Fruit fly (Drosophila melanogaster): ENCODE results near the gene Culd.
A peak's percentile ranks its signal among the peaks of the same experiment; 100 is the strongest.

Culd gene

dm6 chr3L:8308891-8309352, 47.2 kb downstream of the Culd start, which contains the start of gene BI-1 (continued):
- TF ChIP-seq da (GFP tag; optimal IDR thresholded peaks at IDR 0.05) (no peak), gem (tag; optimal IDR thresholded peaks at IDR 0.05) (peak; percentile 75), CG33213 (GFP tag; optimal IDR thresholded peaks at IDR 0.05) (no peak), Vsx1 (GFP tag; optimal IDR thresholded peaks at IDR 0.05) (no peak), CG30403 (GFP tag; optimal IDR thresholded peaks at IDR 0.05) (peak; percentile 88), CG34224 (GFP tag; IDR thresholded peaks at IDR 0.05; ENCODE audit: partially characterized antibody) (no peak), Taf1 (GFP tag; IDR thresholded peaks at IDR 0.05) (no peak), Ptx1 (GFP tag; IDR thresholded peaks at IDR 0.05) (peak; percentile 33), CG7839 (tag; optimal IDR thresholded peaks at IDR 0.05) (peak; percentile 74), CG11560 (tag; IDR thresholded peaks at IDR 0.05) (no peak), odd (GFP tag; optimal IDR thresholded peaks at IDR 0.05) (no peak), CG1024 (GFP tag; IDR thresholded peaks at IDR 0.05) (no peak), CG11247 (GFP tag; IDR thresholded peaks at IDR 0.05) (no peak), CG18262 (tag; optimal IDR thresholded peaks at IDR 0.05) (peak; percentile 64), sna (GFP tag; IDR thresholded peaks at IDR 0.05; ENCODE audit: partially characterized antibody) (no peak), CG6272 (GFP tag; IDR thresholded peaks at IDR 0.05) (0 out of 2 replicates have a peak, but pooled peaks have one; percentile 16), TFAM (GFP tag; optimal IDR thresholded peaks at IDR 0.05) (no peak), luna (GFP tag; optimal IDR thresholded peaks at IDR 0.05) (no peak), dati (GFP tag; IDR thresholded peaks at IDR 0.05) (no peak), CG9609 (GFP tag; optimal IDR thresholded peaks at IDR 0.05) (no peak), Scr (GFP tag; IDR thresholded peaks at IDR 0.05; ENCODE audit: partially characterized antibody) (no peak), YL-1 (GFP tag; optimal IDR thresholded peaks at IDR 0.05) (peak; percentile 88), grn (GFP tag; optimal IDR thresholded peaks at IDR 0.05) (no peak), crol (GFP tag; IDR thresholded peaks at IDR 0.05) (no peak), CG10959 (GFP tag; IDR thresholded peaks at IDR 0.05) (no peak), sob (GFP tag; IDR thresholded peaks at IDR 0.05) (peak; percentile 83), Deaf1 (tag; optimal IDR thresholded peaks at IDR 0.05) (no peak), CG17186 (GFP tag; optimal IDR thresholded peaks at IDR 0.05) (peak; percentile 36), dysf (GFP tag; IDR thresholded peaks at IDR 0.05) (peak; percentile 62; the same call in 2 of the 3 replicates), ftz-f1 (GFP tag; optimal IDR thresholded peaks at IDR 0.05) (peak; percentile 18), CG12391 (tag; optimal IDR thresholded peaks at IDR 0.05) (peak; percentile 73), scrt (GFP tag; optimal IDR thresholded peaks at IDR 0.05) (peak; percentile 67), CG17612 (GFP tag; IDR thresholded peaks at IDR 0.05) (no peak), CG8359 (GFP tag; optimal IDR thresholded peaks at IDR 0.05; ENCODE audit: borderline replicate concordance) (no peak), exex (tag; optimal IDR thresholded peaks at IDR 0.05) (peak; percentile 54), CG10462 (GFP tag; optimal IDR thresholded peaks at IDR 0.05) (no peak), sd (tag; optimal IDR thresholded peaks at IDR 0.05) (no peak), CG32767 (GFP tag; IDR thresholded peaks at IDR 0.05) (no peak), row (GFP tag; IDR thresholded peaks at IDR 0.05) (peak; percentile 94), klu (GFP tag; IDR thresholded peaks at IDR 0.05) (peak; percentile 62; the same call in 1 of the 2 replicates), sens (GFP tag) (peak; percentile 89), Hr78 (GFP tag; optimal IDR thresholded peaks at IDR 0.05) (no peak), CG10147 (GFP tag; optimal IDR thresholded peaks at IDR 0.05) (peak; percentile 83), CG6765 (GFP tag; optimal IDR thresholded peaks at IDR 0.05) (peak; percentile 56), CG17328 (GFP tag; IDR thresholded peaks at IDR 0.05) (peak; percentile 29; the same call in 1 of the 2 replicates), CG6791 (GFP tag; IDR thresholded peaks at IDR 0.05; ENCODE audit: partially characterized antibody) (no peak), Hr51 (GFP tag; optimal IDR thresholded peaks at IDR 0.05) (peak in 1 of 2 experiments; percentile 5), CG6654 (GFP tag; optimal IDR thresholded peaks at IDR 0.05) (no peak), CG8089 (GFP tag; optimal IDR thresholded peaks at IDR 0.05) (no peak), CG17361 (GFP tag; IDR thresholded peaks at IDR 0.05) (peak; percentile 88), abd-A (tag; optimal IDR thresholded peaks at IDR 0.05) (no peak)

Measured in whole organism, embryonic.